Fruit fly (Drosophila melanogaster) whole organism, embryonic: Measurements from ENCODE around the gene Cpr66Cb.
A peak's percentile ranks its signal among the peaks of the same experiment; 100 is the strongest.

Source experiments
- CG10431 ChIP-seq: fragments of 200-800 bp; sonication (Bioruptor generic); optimal IDR thresholded peaks from 3 replicates; lab custom pipeline; 2018; ENCODE audit warnings: missing biosample characterization, mild to moderate bottlenecking, missing genetic modification characterization
- CG11398 ChIP-seq: fragments of 200-800 bp; sonication (Bioruptor generic); optimal IDR thresholded peaks from 2 replicates; lab custom pipeline; 2016; ENCODE audit warnings: missing biosample characterization, missing genetic modification characterization
- CG11560 ChIP-seq: fragments of 200-800 bp; sonication (Bioruptor generic); IDR thresholded peaks from 3 replicates; pipeline ENCODE4 v1.3.6; 2022; ENCODE audit warnings: missing biosample characterization, missing genetic modification characterization
- CG11695 ChIP-seq: fragments of 200-800 bp; sonication (Bioruptor generic); IDR thresholded peaks from 3 replicates; pipeline ENCODE4 v1.3.6; 2022; ENCODE audit warnings: missing biosample characterization, missing genetic modification characterization
- CG12071 ChIP-seq: fragments of 200-800 bp; sonication (Bioruptor generic); optimal IDR thresholded peaks from 3 replicates; lab custom pipeline; 2018; ENCODE audit warnings: missing biosample characterization, mild to moderate bottlenecking, missing genetic modification characterization
- CG12155 ChIP-seq: fragments of 200-800 bp; sonication (Bioruptor generic); optimal IDR thresholded peaks from 3 replicates; lab custom pipeline; 2016; ENCODE audit warnings: missing biosample characterization, missing genetic modification characterization
- CG12236 ChIP-seq: fragments of 200-800 bp; sonication (Bioruptor generic); optimal IDR thresholded peaks from 2 replicates; lab custom pipeline; 2016; ENCODE audit warnings: missing biosample characterization, missing genetic modification characterization
- CG13287 ChIP-seq: fragments of 200-800 bp; sonication (Bioruptor generic); IDR thresholded peaks from 2 replicates; pipeline ENCODE4 v1.3.6; 2022; ENCODE audit warnings: missing biosample characterization, missing genetic modification characterization; ENCODE audit not compliant: partially characterized antibody
- CG14050 ChIP-seq: fragments of 200-800 bp; sonication (Bioruptor generic); IDR thresholded peaks from 3 replicates; pipeline ENCODE4 v1.3.6; 2022; ENCODE audit warnings: missing biosample characterization, missing genetic modification characterization
- CG15479 ChIP-seq: fragments of 200-800 bp; sonication (Bioruptor generic); optimal IDR thresholded peaks from 3 replicates; lab custom pipeline; 2019; ENCODE audit warnings: missing biosample characterization, mild to moderate bottlenecking, missing genetic modification characterization, moderate library complexity
- CG15514 ChIP-seq: fragments of 200-800 bp; sonication (Bioruptor generic); optimal IDR thresholded peaks from 3 replicates; lab custom pipeline; 2017; ENCODE audit warnings: missing biosample characterization, missing genetic modification characterization, mild to moderate bottlenecking, moderate library complexity, missing genetic modification reagents
- CG16815 ChIP-seq: fragments of 200-800 bp; sonication (Bioruptor generic); optimal IDR thresholded peaks from 3 replicates; lab custom pipeline; 2017; ENCODE audit warnings: missing biosample characterization, mild to moderate bottlenecking, missing genetic modification characterization
- CG17359 ChIP-seq: fragments of 200-800 bp; sonication (Bioruptor generic); optimal IDR thresholded peaks from 3 replicates; lab custom pipeline; 2018; ENCODE audit warnings: missing biosample characterization, mild to moderate bottlenecking, missing genetic modification characterization, moderate library complexity
- CG2202 ChIP-seq: fragments of 200-800 bp; sonication (Bioruptor generic); optimal IDR thresholded peaks from 2 replicates; lab custom pipeline; 2018; ENCODE audit warnings: missing biosample characterization, mild to moderate bottlenecking, missing genetic modification characterization
- CG2889 ChIP-seq: fragments of 200-800 bp; sonication (Bioruptor generic); IDR thresholded peaks from 3 replicates; pipeline ENCODE4 v1.3.6; 2022; ENCODE audit warnings: missing biosample characterization, missing genetic modification characterization
- CG31388 ChIP-seq: fragments of 200-800 bp; sonication (Bioruptor generic); optimal IDR thresholded peaks from 2 replicates; lab custom pipeline; 2016; ENCODE audit warnings: missing biosample characterization, missing genetic modification characterization
- CG3281 ChIP-seq: fragments of 200-800 bp; sonication (Bioruptor generic); optimal IDR thresholded peaks from 3 replicates; lab custom pipeline; 2017; ENCODE audit warnings: missing biosample characterization, mild to moderate bottlenecking, missing genetic modification characterization
- CG3407 ChIP-seq: fragments of 200-800 bp; sonication (Bioruptor generic); optimal IDR thresholded peaks from 2 replicates; lab custom pipeline; 2018; ENCODE audit warnings: missing biosample characterization, mild to moderate bottlenecking, missing genetic modification characterization
- CG43689 ChIP-seq: fragments of 200-800 bp; sonication (Bioruptor generic); IDR thresholded peaks from 2 replicates; pipeline ENCODE4 v1.3.6; 2022; ENCODE audit warnings: missing biosample characterization, missing genetic modification characterization
- CG4707 ChIP-seq: fragments of 200-800 bp; sonication (Bioruptor generic); optimal IDR thresholded peaks from 2 replicates; lab custom pipeline; 2018; ENCODE audit warnings: missing biosample characterization, mild to moderate bottlenecking, missing genetic modification characterization, moderate library complexity
- CG4730 ChIP-seq: fragments of 200-800 bp; sonication (Bioruptor generic); IDR thresholded peaks from 2 replicates; pipeline ENCODE4 v1.3.6; 2022; ENCODE audit warnings: missing biosample characterization, missing genetic modification characterization
- CG6813 ChIP-seq: fragments of 200-800 bp; sonication (Bioruptor generic); optimal IDR thresholded peaks from 2 replicates; lab custom pipeline; 2017; ENCODE audit warnings: missing biosample characterization, missing genetic modification characterization, mild to moderate bottlenecking, moderate library complexity, missing genetic modification reagents
- CG8359 ChIP-seq: fragments of 200-800 bp; sonication (Bioruptor generic); optimal IDR thresholded peaks from 2 replicates; lab custom pipeline; 2017; ENCODE audit warnings: missing biosample characterization, mild to moderate bottlenecking, missing genetic modification characterization, borderline replicate concordance
- CG9609 ChIP-seq: fragments of 200-800 bp; sonication (Bioruptor generic); optimal IDR thresholded peaks from 3 replicates; lab custom pipeline; 2016; ENCODE audit warnings: missing biosample characterization, missing genetic modification characterization
- Chrac-16 ChIP-seq: fragments of 200-800 bp; sonication (Bioruptor generic); optimal IDR thresholded peaks from 3 replicates; lab custom pipeline; 2016; ENCODE audit warnings: missing biosample characterization, missing genetic modification characterization
- Dad ChIP-seq: fragments of 200-800 bp; sonication (Bioruptor generic); optimal IDR thresholded peaks from 3 replicates; lab custom pipeline; 2016; ENCODE audit warnings: missing biosample characterization, missing genetic modification characterization
- Drgx ChIP-seq: fragments of 200-800 bp; sonication (Bioruptor generic); IDR thresholded peaks from 2 replicates; pipeline ENCODE4 v1.3.6; 2022; ENCODE audit warnings: missing biosample characterization, missing genetic modification characterization
- Gsc ChIP-seq: fragments of 200-800 bp; sonication (Bioruptor generic); IDR thresholded peaks from 2 replicates; pipeline ENCODE4 v1.3.6; 2022; ENCODE audit warnings: missing biosample characterization, missing genetic modification characterization
- HmgD ChIP-seq: fragments of 200-800 bp; sonication (Bioruptor generic); optimal IDR thresholded peaks from 3 replicates; lab custom pipeline; 2016; ENCODE audit warnings: missing biosample characterization, missing genetic modification characterization
- Hr51 ChIP-seq, 2 experiments: fragments of 200-800 bp; sonication (Bioruptor generic); optimal IDR thresholded peaks; 2 replicates in 1 of 2; 3 replicates in 1 of 2; lab custom pipeline; 2016 to 2018; ENCODE audit warnings: missing biosample characterization in 2 of 2, missing genetic modification characterization in 2 of 2, mild to moderate bottlenecking in 1 of 2, moderate library complexity in 1 of 2
- Lim3 ChIP-seq: fragments of 200-800 bp; sonication (Bioruptor generic); IDR thresholded peaks from 2 replicates; pipeline ENCODE4 v1.3.6; 2022; ENCODE audit warnings: missing biosample characterization, missing genetic modification characterization
- Med ChIP-seq: fragments of 200-800 bp; sonication (Bioruptor generic); peaks from one replicate; lab custom pipeline; 2016; ENCODE audit warnings: missing biosample characterization, missing genetic modification characterization, mild to moderate bottlenecking, inconsistent platforms, moderate library complexity
- Meics ChIP-seq: fragments of 200-800 bp; sonication (Bioruptor generic); optimal IDR thresholded peaks from 2 replicates; lab custom pipeline; 2017; ENCODE audit warnings: missing biosample characterization, mild to moderate bottlenecking, missing genetic modification characterization
- Oaz ChIP-seq: fragments of 200-800 bp; sonication (Bioruptor generic); IDR thresholded peaks from 2 replicates; pipeline ENCODE4 v1.3.6; 2022; ENCODE audit warnings: missing biosample characterization, missing genetic modification characterization
- Rfx ChIP-seq: fragments of 200-800 bp; sonication (Bioruptor generic); IDR thresholded peaks from 2 replicates; pipeline ENCODE4 v1.3.6; 2022; ENCODE audit warnings: missing biosample characterization, missing genetic modification characterization
- Sox100B ChIP-seq: fragments of 200-800 bp; sonication (Bioruptor generic); optimal IDR thresholded peaks from 3 replicates; lab custom pipeline; 2018; ENCODE audit warnings: missing biosample characterization, mild to moderate bottlenecking, missing genetic modification characterization
- TFAM ChIP-seq: fragments of 200-800 bp; sonication (Bioruptor generic); optimal IDR thresholded peaks from 2 replicates; lab custom pipeline; 2017; ENCODE audit warnings: missing biosample characterization, missing genetic modification characterization, inconsistent platforms
- amos ChIP-seq: fragments of 200-800 bp; sonication (Bioruptor generic); IDR thresholded peaks from 2 replicates; pipeline ENCODE4 v1.3.6; 2022; ENCODE audit warnings: missing biosample characterization, missing genetic modification characterization; ENCODE audit not compliant: partially characterized antibody
- btn ChIP-seq: fragments of 200-800 bp; sonication (Bioruptor generic); optimal IDR thresholded peaks from 2 replicates; lab custom pipeline; 2016; ENCODE audit warnings: missing biosample characterization, missing genetic modification characterization
- crol ChIP-seq: fragments of 200-800 bp; sonication (Bioruptor generic); IDR thresholded peaks from 2 replicates; pipeline ENCODE4 v1.3.6; 2022; ENCODE audit warnings: missing biosample characterization, missing genetic modification characterization
- dati ChIP-seq: fragments of 200-800 bp; sonication (Bioruptor generic); IDR thresholded peaks from 2 replicates; pipeline ENCODE4 v1.3.6; 2022; ENCODE audit warnings: missing biosample characterization, missing genetic modification characterization
- exex ChIP-seq: fragments of 200-800 bp; sonication (Bioruptor generic); optimal IDR thresholded peaks from 4 replicates; lab custom pipeline; 2018; ENCODE audit warnings: missing biosample characterization, mild to moderate bottlenecking, missing genetic modification characterization, moderate library complexity
- jing ChIP-seq: fragments of 200-800 bp; sonication (Bioruptor generic); optimal IDR thresholded peaks from 2 replicates; lab custom pipeline; 2018; ENCODE audit warnings: missing biosample characterization, mild to moderate bottlenecking, missing genetic modification characterization
- p53 ChIP-seq: fragments of 200-800 bp; sonication (Bioruptor generic); optimal IDR thresholded peaks from 2 replicates; lab custom pipeline; 2016; ENCODE audit warnings: missing biosample characterization, missing genetic modification characterization
- schlank ChIP-seq: fragments of 200-800 bp; sonication (Bioruptor generic); optimal IDR thresholded peaks from 2 replicates; lab custom pipeline; 2018; ENCODE audit warnings: missing biosample characterization, mild to moderate bottlenecking, missing genetic modification characterization
- sens ChIP-seq: fragments of 200-800 bp; sonication (Bioruptor generic); peaks from one replicate; lab custom pipeline; 2016; ENCODE audit warnings: missing biosample characterization, missing genetic modification characterization
- sima ChIP-seq: fragments of 200-800 bp; sonication (Bioruptor generic); optimal IDR thresholded peaks from 2 replicates; lab custom pipeline; 2016; ENCODE audit warnings: missing biosample characterization, missing genetic modification characterization
- sisA ChIP-seq: fragments of 200-800 bp; sonication (Bioruptor generic); IDR thresholded peaks from 2 replicates; pipeline ENCODE4 v1.3.6; 2022; ENCODE audit warnings: missing biosample characterization, missing genetic modification characterization
- slbo ChIP-seq: fragments of 200-800 bp; sonication (Bioruptor generic); IDR thresholded peaks from 2 replicates; pipeline ENCODE4 v1.3.6; 2022; ENCODE audit warnings: missing biosample characterization, missing genetic modification characterization
- slp2 ChIP-seq: fragments of 200-800 bp; sonication (Bioruptor generic); optimal IDR thresholded peaks from 2 replicates; lab custom pipeline; 2016; ENCODE audit warnings: missing biosample characterization, missing genetic modification characterization
- tap ChIP-seq: fragments of 200-800 bp; optimal IDR thresholded peaks from 3 replicates; lab custom pipeline; 2019; ENCODE audit warnings: missing biosample characterization, mild to moderate bottlenecking, missing genetic modification characterization, moderate library complexity
- tgo ChIP-seq: fragments of 200-800 bp; sonication (Bioruptor generic); IDR thresholded peaks from 3 replicates; pipeline ENCODE4 v1.3.6; 2022; ENCODE audit warnings: missing biosample characterization, missing genetic modification characterization

Cpr66Cb gene

DNA sequence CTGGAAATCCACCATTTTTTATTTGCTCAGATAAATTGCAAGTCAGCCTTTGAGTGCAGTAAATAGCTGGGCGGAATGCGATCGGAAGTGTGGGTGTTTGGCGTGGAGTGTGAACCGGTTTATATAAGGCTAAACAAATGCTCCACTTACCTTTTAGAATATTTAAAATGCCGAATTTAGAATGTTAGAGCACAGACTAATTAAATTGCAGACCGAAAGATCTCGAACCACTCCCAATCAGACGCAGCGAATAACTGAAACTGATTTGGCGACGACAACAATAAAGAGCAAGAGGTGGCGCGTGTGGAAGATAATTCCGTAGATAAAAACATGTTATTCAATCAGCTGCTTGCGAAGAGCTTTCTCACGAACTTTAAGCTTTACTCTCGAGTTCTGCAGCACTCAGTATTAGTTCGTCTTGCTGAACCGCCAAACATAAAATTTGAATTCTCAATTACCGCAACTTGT, 24.2 kb downstream of the Cpr66Cb start, which contains the start of gene Idh (continued):
- peak; percentile 61 for TF ChIP-seq CG15514 (GFP tag; lab: Kevin White, UChicago)
- no peak for TF ChIP-seq CG11398
- no peak for TF ChIP-seq btn (GFP tag; lab: Kevin White, UChicago)
- no peak for TF ChIP-seq TFAM (GFP tag; lab: Kevin White, UChicago)
- peak; percentile 59; the same call in 1 of the 2 replicates for TF ChIP-seq amos (GFP tag; lab: Robert Waterston, UW)
- TF ChIP-seq sima: no peak
- TF ChIP-seq Hr51 (GFP tag; optimal IDR thresholded peaks at IDR 0.05; lab: Kevin White, UChicago): peak in 1 of 2 experiments; percentile 29
- peak; percentile 46 for TF ChIP-seq exex
- TF ChIP-seq HmgD (GFP tag; lab: Kevin White, UChicago): no peak
- TF ChIP-seq CG16815: no peak
- TF ChIP-seq CG4730: no peak
- TF ChIP-seq CG11695 (GFP tag; lab: Robert Waterston, UW): no peak
- peak; percentile 74 for TF ChIP-seq CG13287 (GFP tag; lab: Robert Waterston, UW)
- TF ChIP-seq sisA (GFP tag; lab: Robert Waterston, UW): no peak
- TF ChIP-seq Lim3 (GFP tag; lab: Robert Waterston, UW): no peak
- no peak for TF ChIP-seq CG10431 (GFP tag; lab: Kevin White, UChicago)
- TF ChIP-seq CG8359: no peak
- TF ChIP-seq CG2889 (GFP tag; lab: Robert Waterston, UW): no peak
- no peak for TF ChIP-seq CG4707
- TF ChIP-seq sens: peak; percentile 78
- TF ChIP-seq p53 (GFP tag; lab: Kevin White, UChicago): no peak
- TF ChIP-seq CG2202 (tag; lab: Kevin White, UChicago): no peak
- TF ChIP-seq CG12236 (GFP tag; lab: Kevin White, UChicago): no peak
- no peak for TF ChIP-seq CG31388 (GFP tag; lab: Kevin White, UChicago)
- no peak for TF ChIP-seq Chrac-16 (GFP tag; lab: Kevin White, UChicago)
- TF ChIP-seq dati (GFP tag; lab: Robert Waterston, UW): no peak
- no peak for TF ChIP-seq Oaz (GFP tag; lab: Robert Waterston, UW)
- TF ChIP-seq CG6813: no peak
- TF ChIP-seq jing (GFP tag; lab: Kevin White, UChicago): no peak
- peak; percentile 92 for TF ChIP-seq Med
- TF ChIP-seq Sox100B (GFP tag; lab: Kevin White, UChicago): no peak
- TF ChIP-seq schlank (tag; lab: Kevin White, UChicago): no peak
- no peak for TF ChIP-seq CG14050 (GFP tag; lab: Robert Waterston, UW)
- no peak for TF ChIP-seq CG15479 (GFP tag; lab: Kevin White, UChicago)
- TF ChIP-seq CG43689 (GFP tag; lab: Robert Waterston, UW): no peak
- TF ChIP-seq Dad (GFP tag; lab: Kevin White, UChicago): no peak
- TF ChIP-seq CG3407 (GFP tag; lab: Kevin White, UChicago): no peak
- TF ChIP-seq tap (tag; lab: Kevin White, UChicago): no peak
- TF ChIP-seq Meics (GFP tag; lab: Kevin White, UChicago): peak; percentile 17
- TF ChIP-seq Rfx (GFP tag; lab: Robert Waterston, UW): peak; percentile 52; the same call in 1 of the 2 replicates
- no peak for TF ChIP-seq slp2 (GFP tag; lab: Kevin White, UChicago)
- no peak for TF ChIP-seq CG12155 (GFP tag; lab: Kevin White, UChicago)
- TF ChIP-seq Gsc (GFP tag; lab: Robert Waterston, UW): no peak
- TF ChIP-seq tgo: no peak
- no peak for TF ChIP-seq CG9609
- no peak for TF ChIP-seq crol (GFP tag; lab: Robert Waterston, UW)
- peak; percentile 41 for TF ChIP-seq CG12071
- no peak for TF ChIP-seq CG11560
- TF ChIP-seq Drgx: no peak
- no peak for TF ChIP-seq slbo (GFP tag; lab: Robert Waterston, UW)
- peak; percentile 42 for TF ChIP-seq CG3281
- TF ChIP-seq CG17359 (tag; lab: Kevin White, UChicago): no peak
